Worm (Caenorhabditis elegans): ENCODE results near the gene Y57G11C.499.

Y57G11C.499 gene

ce11 chrIV:14766382-14766781 lies 11.6 kb upstream of the Y57G11C.499 start, which contains the start of gene vti-1:
Gene vti-1, minus strand, starts transcription at chrIV:14766665.
- TF ChIP-seq ztf-11 (tag; optimal IDR thresholded peaks at IDR 0.05): no peak
- peak; percentile 7 for TF ChIP-seq ama-1 (optimal IDR thresholded peaks at IDR 0.05)

DNA sequence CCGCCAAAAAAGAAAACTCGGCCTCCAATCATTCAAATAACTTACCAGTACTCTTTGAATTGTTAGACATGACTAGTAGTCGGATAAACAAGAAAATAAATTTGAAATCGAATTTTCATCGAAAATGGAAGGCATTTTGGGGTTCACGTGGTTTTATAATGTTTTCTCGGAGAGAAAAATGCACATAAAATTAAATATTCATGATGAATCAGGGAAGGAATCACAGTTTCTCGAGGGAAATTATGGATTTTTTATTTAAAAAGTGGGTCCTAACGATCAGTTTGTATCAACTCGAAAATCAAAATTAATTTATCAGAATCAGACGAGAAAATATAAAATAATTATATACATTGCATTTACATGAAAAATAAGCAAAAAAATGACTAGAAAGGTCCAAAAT lies 10.6 kb upstream of the Y57G11C.499 start, which contains the start of gene Y57G11C.5:
Y57G11C.5 (minus strand) TSS at position 101 of the 400 bp plus-strand sequence.
- TF ChIP-seq snpc-4 (tag; optimal IDR thresholded peaks at IDR 0.05) (no peak), elt-3 (tag; optimal IDR thresholded peaks at IDR 0.05) (no peak)

DNA sequence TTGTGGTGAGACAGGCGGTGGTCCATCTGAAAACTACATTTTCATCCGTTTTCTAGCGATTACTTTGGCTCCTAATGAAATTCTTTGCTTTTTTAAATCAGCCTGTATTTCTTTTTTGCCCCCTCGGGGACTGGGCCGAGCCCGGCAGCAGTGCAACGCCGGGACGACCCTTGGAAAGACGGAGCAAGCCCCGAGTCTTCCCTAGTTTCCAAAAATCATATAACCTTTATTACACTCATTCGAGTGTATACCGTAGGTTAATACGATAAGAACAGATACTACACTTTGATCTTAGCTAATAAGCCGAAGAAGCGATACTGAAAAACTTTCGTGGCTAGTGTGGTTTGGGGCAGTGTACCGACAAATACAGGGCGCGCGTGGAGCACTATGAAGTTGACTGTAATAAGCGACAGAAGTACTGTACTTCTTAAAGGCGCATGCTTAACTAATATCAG lies 10.0 kb upstream of the Y57G11C.499 start:
- TF ChIP-seq nhr-76 (tag; optimal IDR thresholded peaks at IDR 0.05) (no peak), nhr-12 (tag; optimal IDR thresholded peaks at IDR 0.05) (no peak), ama-1 (optimal IDR thresholded peaks at IDR 0.05) (no peak), ztf-11 (tag; optimal IDR thresholded peaks at IDR 0.05) (no peak), hmg-11 (tag; optimal IDR thresholded peaks at IDR 0.05) (no peak), ztf-4 (tag; optimal IDR thresholded peaks at IDR 0.05) (no peak), snpc-4 (tag; optimal IDR thresholded peaks at IDR 0.05) (peak; percentile 82), fos-1 (tag; optimal IDR thresholded peaks at IDR 0.05) (no peak), ceh-28 (tag; optimal IDR thresholded peaks at IDR 0.05) (no peak), ceh-9 (tag; optimal IDR thresholded peaks at IDR 0.05) (no peak), nhr-23 (tag; optimal IDR thresholded peaks at IDR 0.05) (no peak), nhr-28 (tag; optimal IDR thresholded peaks at IDR 0.05) (no peak), eor-1 (tag; optimal IDR thresholded peaks at IDR 0.05) (no peak), nhr-11 (tag; optimal IDR thresholded peaks at IDR 0.05) (no peak), nhr-43 (tag; optimal IDR thresholded peaks at IDR 0.05; ENCODE audit: poor library complexity, severe bottlenecking) (peak; percentile 29), nhr-77 (tag; optimal IDR thresholded peaks at IDR 0.05) (no peak)

DNA sequence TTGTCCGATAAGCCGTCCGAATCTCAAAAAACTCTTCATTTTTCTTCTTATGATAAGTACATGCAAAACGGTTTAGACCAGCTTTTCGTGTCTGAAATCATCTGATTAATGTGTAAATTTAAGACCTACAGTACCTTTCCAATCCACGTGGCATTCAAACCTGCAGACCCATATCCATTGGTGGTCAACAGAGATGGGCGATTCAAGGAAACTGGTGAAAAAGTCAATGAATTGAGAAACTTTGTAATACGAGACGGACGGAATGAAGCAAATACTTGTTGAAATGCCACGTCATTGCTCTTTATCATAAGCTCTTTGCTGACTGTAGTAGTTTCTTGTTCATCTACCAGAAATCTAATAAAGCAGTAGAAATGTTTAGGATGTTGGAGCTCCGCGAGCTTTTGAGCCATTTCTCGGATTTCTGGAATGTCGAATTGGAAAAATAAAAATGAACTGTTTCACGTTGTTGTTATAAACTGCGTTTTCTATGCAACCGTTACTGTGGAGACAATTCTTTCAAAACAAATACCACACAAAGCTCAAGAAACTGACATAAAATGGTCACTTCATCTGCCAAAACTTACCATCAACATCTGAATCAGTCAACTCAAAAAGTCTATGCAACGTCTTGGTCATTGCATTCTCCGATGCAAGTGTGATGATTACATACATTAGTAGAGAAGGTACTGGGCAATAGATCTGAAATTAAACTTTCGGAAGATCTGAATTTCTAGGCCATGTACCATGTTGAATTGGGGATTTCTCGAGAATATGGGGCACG lies 9.4 kb upstream of the Y57G11C.499 start:
- no peak for TF ChIP-seq mml-1 (tag; optimal IDR thresholded peaks at IDR 0.05)
- peak; percentile 68 for TF ChIP-seq ama-1 (optimal IDR thresholded peaks at IDR 0.05)

DNA sequence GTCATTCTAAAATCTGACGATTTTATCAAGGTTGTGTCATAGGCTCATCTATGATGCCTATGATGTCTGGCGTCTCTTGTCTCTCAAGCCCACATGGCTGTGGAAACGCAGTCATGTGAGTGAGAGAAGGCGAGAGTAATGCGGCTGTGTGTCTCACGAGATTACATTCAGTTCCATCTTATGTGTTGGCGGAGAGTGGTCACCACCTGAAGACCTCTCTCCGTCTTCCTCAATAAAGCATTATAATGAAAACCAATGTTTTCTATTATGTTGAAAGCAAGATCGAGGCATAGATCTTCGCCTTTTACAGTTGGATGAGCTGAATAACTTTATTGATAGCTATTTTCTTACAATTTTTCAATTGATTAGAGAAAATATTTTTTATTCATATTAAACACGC lies 8.6 kb upstream of the Y57G11C.499 start:
- TF ChIP-seq nfya-1 (tag; optimal IDR thresholded peaks at IDR 0.05; ENCODE audit: insufficient read depth) (peak; percentile 69), mdl-1 (tag; optimal IDR thresholded peaks at IDR 0.05) (peak; percentile 28), hmg-11 (tag; optimal IDR thresholded peaks at IDR 0.05) (peak; percentile 54), elt-2 (tag; optimal IDR thresholded peaks at IDR 0.05) (peak; percentile 26), ceh-28 (tag; optimal IDR thresholded peaks at IDR 0.05) (peak; percentile 8), nhr-23 (tag; optimal IDR thresholded peaks at IDR 0.05) (peak; percentile 28), pqm-1 (tag; optimal IDR thresholded peaks at IDR 0.05) (peak; percentile 4), snpc-4 (tag; optimal IDR thresholded peaks at IDR 0.05) (peak; percentile 31), elt-1 (tag; optimal IDR thresholded peaks at IDR 0.05) (peak; percentile 32), ama-1 (optimal IDR thresholded peaks at IDR 0.05) (peak; percentile 34), lin-39 (tag; optimal IDR thresholded peaks at IDR 0.05) (peak; percentile 56), lin-15B (tag; optimal IDR thresholded peaks at IDR 0.05) (peak; percentile 50)

ce11 chrIV:14760845-14761244 lies 6.1 kb upstream of the Y57G11C.499 start, which contains the start of gene ptp-5.2:
Gene ptp-5.2, minus strand, starts transcription at chrIV:14760945.
- TF ChIP-seq snpc-4 (tag; optimal IDR thresholded peaks at IDR 0.05) (no peak), nhr-11 (tag; optimal IDR thresholded peaks at IDR 0.05) (no peak), pqm-1 (tag; optimal IDR thresholded peaks at IDR 0.05) (no peak), zag-1 (tag; optimal IDR thresholded peaks at IDR 0.05) (no peak), sea-2 (GFP tag; optimal IDR thresholded peaks at IDR 0.05) (no peak), fkh-2 (tag; optimal IDR thresholded peaks at IDR 0.05) (no peak), nhr-25 (tag; optimal IDR thresholded peaks at IDR 0.05) (no peak), nhr-43 (tag; optimal IDR thresholded peaks at IDR 0.05; ENCODE audit: poor library complexity, severe bottlenecking) (no peak), jun-1 (tag; optimal IDR thresholded peaks at IDR 0.05) (no peak), nhr-23 (tag; optimal IDR thresholded peaks at IDR 0.05) (no peak), egl-27 (tag; optimal IDR thresholded peaks at IDR 0.05) (no peak), unc-62 (GFP tag; optimal IDR thresholded peaks at IDR 0.05) (no peak)
